Worm (Caenorhabditis elegans) whole organism, young adult: ENCODE measurements around the gene cnc-6.
A peak's percentile ranks its signal among the peaks of the same experiment; 100 is the strongest.

Experiments
- B0261.1 ChIP-seq: sonication (generic microtip); optimal IDR thresholded peaks from 2 replicates; lab custom pipeline; 2016; ENCODE audit warnings: mild to moderate bottlenecking, missing genetic modification characterization, moderate library complexity, missing compliant biosample characterization
- C17E4.6 ChIP-seq: fragments of 200-800 bp; sonication (Bioruptor generic); IDR thresholded peaks from 2 replicates; pipeline ENCODE4 v1.3.6; 2022; ENCODE audit warnings: missing genetic modification reagents, missing genetic modification characterization, missing compliant biosample characterization
- D2030.7 ChIP-seq: fragments of 200-800 bp; sonication (Bioruptor generic); IDR thresholded peaks from 2 replicates; pipeline ENCODE4 v1.3.6; 2022; ENCODE audit warnings: missing genetic modification reagents, missing genetic modification characterization, missing compliant biosample characterization
- F57C9.4 ChIP-seq: sonication (generic microtip); optimal IDR thresholded peaks from 2 replicates; lab custom pipeline; 2017; ENCODE audit warnings: mild to moderate bottlenecking, missing genetic modification characterization, missing compliant biosample characterization
- Y67H2A.10 ChIP-seq: fragments of 200-800 bp; sonication (Bioruptor generic); conservative IDR thresholded peaks from 2 replicates; pipeline ENCODE4 v1.3.6; 2022; ENCODE audit warnings: missing genetic modification reagents, missing genetic modification characterization, missing compliant biosample characterization
- Y95B8A.8 ChIP-seq: fragments of 200-800 bp; sonication (Bioruptor generic); IDR thresholded peaks from 2 replicates; pipeline ENCODE4 v1.3.6; 2022; ENCODE audit warnings: missing genetic modification reagents, missing genetic modification characterization, missing compliant biosample characterization
- athp-1 ChIP-seq: sonication (generic microtip); optimal IDR thresholded peaks from 2 replicates; lab custom pipeline; 2017; ENCODE audit warnings: mild to moderate bottlenecking, missing genetic modification characterization, missing compliant biosample characterization
- bed-2 ChIP-seq: fragments of 200-800 bp; sonication (Bioruptor generic); IDR thresholded peaks from 2 replicates; pipeline ENCODE4 v1.3.6; 2022; ENCODE audit warnings: missing genetic modification reagents, missing genetic modification characterization, missing compliant biosample characterization
- cebp-1 ChIP-seq, 2 experiments: fragments of 200-800 bp in 1 of 2; sonication (Bioruptor generic) in 1 of 2; sonication (generic microtip) in 1 of 2; IDR thresholded peaks in 1 of 2; optimal IDR thresholded peaks in 1 of 2; 2 replicates each; pipeline versions ENCODE4 v1.3.6 to Lab custom; 2017 to 2022; ENCODE audit warnings: missing compliant biosample characterization in 2 of 2, missing genetic modification characterization in 2 of 2, mild to moderate bottlenecking in 1 of 2, missing genetic modification reagents in 1 of 2, moderate library complexity in 1 of 2
- ceh-27 ChIP-seq: fragments of 200-800 bp; sonication (Bioruptor generic); optimal IDR thresholded peaks from 2 replicates; lab custom pipeline; 2018; ENCODE audit warnings: mild to moderate bottlenecking, missing genetic modification characterization, moderate library complexity, missing compliant biosample characterization
- ceh-58 ChIP-seq: fragments of 200-800 bp; sonication (Bioruptor generic); IDR thresholded peaks from 2 replicates; pipeline ENCODE4 v1.3.6; 2022; ENCODE audit warnings: missing genetic modification characterization, missing compliant biosample characterization
- chd-7 ChIP-seq: sonication (generic microtip); optimal IDR thresholded peaks from 2 replicates; lab custom pipeline; 2016; ENCODE audit warnings: mild to moderate bottlenecking, missing genetic modification characterization, moderate library complexity, missing compliant biosample characterization
- die-1 ChIP-seq: sonication (generic microtip); optimal IDR thresholded peaks from 2 replicates; lab custom pipeline; 2016; ENCODE audit warnings: missing genotype, mild to moderate bottlenecking, missing genetic modification characterization, missing compliant biosample characterization
- ets-4 ChIP-seq: fragments of 200-800 bp; sonication (Bioruptor generic); optimal IDR thresholded peaks from 2 replicates; lab custom pipeline; 2018; ENCODE audit warnings: mild to moderate bottlenecking, missing genetic modification characterization, missing compliant biosample characterization
- him-1 ChIP-seq: sonication (generic microtip); optimal IDR thresholded peaks from 2 replicates; lab custom pipeline; 2016; ENCODE audit warnings: missing genotype, missing genetic modification reagents, missing genetic modification characterization, missing compliant biosample characterization
- hlh-12 ChIP-seq: sonication (generic microtip); optimal IDR thresholded peaks from 2 replicates; lab custom pipeline; 2016; ENCODE audit warnings: missing genetic modification characterization, missing compliant biosample characterization
- hmg-1.2 ChIP-seq: fragments of 200-800 bp; sonication (Bioruptor generic); IDR thresholded peaks from 2 replicates; pipeline ENCODE4 v1.3.6; 2022; ENCODE audit warnings: missing genetic modification reagents, missing genetic modification characterization, missing compliant biosample characterization
- lin-26 ChIP-seq: fragments of 200-800 bp; sonication (Bioruptor generic); IDR thresholded peaks from 2 replicates; pipeline ENCODE4 v1.3.6; 2022; ENCODE audit warnings: missing genetic modification reagents, missing genetic modification characterization, missing compliant biosample characterization
- lin-54 ChIP-seq: fragments of 200-800 bp; sonication (Bioruptor generic); optimal IDR thresholded peaks from 2 replicates; lab custom pipeline; 2018; ENCODE audit warnings: mild to moderate bottlenecking, missing genetic modification characterization, missing compliant biosample characterization
- mcd-1 ChIP-seq: fragments of 200-800 bp; sonication (Bioruptor generic); IDR thresholded peaks from 2 replicates; pipeline ENCODE4 v1.3.6; 2022; ENCODE audit warnings: missing genetic modification reagents, missing genetic modification characterization, missing compliant biosample characterization
- nhr-120 ChIP-seq: fragments of 200-800 bp; sonication (Bioruptor generic); IDR thresholded peaks from 2 replicates; pipeline ENCODE4 v1.3.6; 2022; ENCODE audit warnings: missing genetic modification characterization, missing compliant biosample characterization
- nhr-90 ChIP-seq: sonication (generic microtip); optimal IDR thresholded peaks from 2 replicates; lab custom pipeline; 2016; ENCODE audit warnings: missing genotype, mild to moderate bottlenecking, missing genetic modification characterization, missing compliant biosample characterization
- pha-4 ChIP-seq: fragments of 150-350 bp; sonication (generic microtip); optimal IDR thresholded peaks from 2 replicates; lab custom pipeline; 2014; ENCODE audit warnings: missing biosample characterization, missing genetic modification reagents, missing genetic modification characterization
- rec-8 ChIP-seq, 2 experiments: sonication (generic microtip); optimal IDR thresholded peaks; 2 replicates each; lab custom pipeline; 2016; ENCODE audit warnings: mild to moderate bottlenecking in 2 of 2, missing genetic modification characterization in 2 of 2, missing genetic modification reagents in 2 of 2, missing genotype in 2 of 2, missing biosample characterization in 1 of 2, missing compliant biosample characterization in 1 of 2, moderate library complexity in 1 of 2
- rpc-1 ChIP-seq, 2 experiments: fragments of 150-350 bp in 1 of 2; sonication (generic microtip) in 1 of 2; optimal IDR thresholded peaks; 2 replicates each; lab custom pipeline; 2014 to 2018; ENCODE audit warnings: missing biosample characterization in 1 of 2, missing genetic modification characterization in 1 of 2, missing genetic modification reagents in 1 of 2, missing genotype in 1 of 2
- snpc-3.4 ChIP-seq: sonication (generic microtip); optimal IDR thresholded peaks from 2 replicates; lab custom pipeline; 2017; ENCODE audit warnings: missing genetic modification characterization, mild to moderate bottlenecking, missing compliant biosample characterization, antibody characterized with exemption, moderate library complexity, missing genotype, missing genetic modification reagents
- tbp1 ChIP-seq: fragments of 200-800 bp; sonication (Bioruptor generic); optimal IDR thresholded peaks from 2 replicates; lab custom pipeline; 2018; ENCODE audit warnings: mild to moderate bottlenecking, missing genetic modification characterization, missing compliant biosample characterization
- zfh-2 ChIP-seq: fragments of 200-800 bp; sonication (Bioruptor generic); conservative IDR thresholded peaks from 2 replicates; pipeline ENCODE4 v1.3.6; 2022; ENCODE audit warnings: missing genetic modification reagents, missing genetic modification characterization, missing compliant biosample characterization
- ztf-18 ChIP-seq: sonication (generic microtip); optimal IDR thresholded peaks from 2 replicates; lab custom pipeline; 2016; ENCODE audit warnings: missing genotype, mild to moderate bottlenecking, missing genetic modification characterization, missing compliant biosample characterization
- ztf-3 ChIP-seq: fragments of 200-800 bp; sonication (Bioruptor generic); optimal IDR thresholded peaks from 2 replicates; lab custom pipeline; 2018; ENCODE audit warnings: mild to moderate bottlenecking, missing genetic modification characterization, missing compliant biosample characterization

The cnc-6 gene

DNA sequence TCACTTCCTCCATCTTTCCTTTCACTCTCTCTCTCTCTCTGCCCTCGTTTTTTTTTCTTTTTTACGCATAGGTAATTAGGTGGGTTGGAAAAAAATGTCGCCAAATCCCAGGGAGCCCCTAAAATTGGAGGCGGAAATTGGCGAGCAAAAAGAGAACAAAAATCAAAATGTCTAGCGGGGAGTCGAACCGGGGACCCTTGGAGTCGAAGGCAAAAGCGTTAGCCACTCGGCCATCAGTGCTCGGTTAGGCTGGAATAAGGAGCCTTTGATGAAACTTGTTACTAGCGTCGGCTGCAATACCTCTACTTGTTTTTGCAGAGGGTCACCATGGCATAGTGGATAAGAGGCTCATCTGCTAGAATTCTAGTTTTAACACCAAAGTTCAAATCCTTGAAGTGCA lies 20.2 kb upstream of the cnc-6 start (continued):
- TF ChIP-seq hlh-12 (tag; lab: Kevin White, UChicago) = no peak
- TF ChIP-seq D2030.7 (GFP tag; lab: Robert Waterston, UW) = peak; percentile 30; the same call in 1 of the 2 replicates
- TF ChIP-seq lin-54 (GFP tag; lab: Kevin White, UChicago) = peak; percentile 17
- TF ChIP-seq hmg-1.2 = 0 out of 2 replicates have a peak, but pooled peaks have one; percentile 20
- peak; percentile 86 for TF ChIP-seq tbp1
- TF ChIP-seq, all 124 proteins: peak for 26

- no peak for TF ChIP-seq ceh-58
- TF ChIP-seq Y67H2A.10 (GFP tag; lab: Robert Waterston, UW) = no peak
- TF ChIP-seq mcd-1 = no peak
- peak; percentile 6 for TF ChIP-seq B0261.1 (tag; lab: Kevin White, UChicago)
- TF ChIP-seq nhr-120 (GFP tag; lab: Robert Waterston, UW) = no peak
- no peak for TF ChIP-seq ztf-3 (GFP tag; lab: Kevin White, UChicago)
- no peak for TF ChIP-seq bed-2 (GFP tag; lab: Robert Waterston, UW)
- TF ChIP-seq, all 124 proteins: peak for 1
Measured at ce11 chrIII:1743488-1744020, 19.8 kb upstream of the cnc-6 start.

- TF ChIP-seq B0261.1 (tag; lab: Kevin White, UChicago) = peak; percentile 71
- peak; percentile 72 for TF ChIP-seq rpc-1 (optimal IDR thresholded peaks at IDR 0.05; lab: Kevin White, UChicago)
- peak; percentile 90 for TF ChIP-seq rpc-1 (tag; optimal IDR thresholded peaks at IDR 0.05; lab: Kevin White, UChicago)
- TF ChIP-seq Y95B8A.8 = 0 out of 2 replicates have a peak, but pooled peaks have one; percentile 17
- no peak for TF ChIP-seq pha-4 (tag; lab: Kevin White, UChicago)
- TF ChIP-seq snpc-3.4 (tag; lab: Kevin White, UChicago) = peak; percentile 29
- TF ChIP-seq hlh-12 (tag; lab: Kevin White, UChicago) = no peak
- 0 out of 2 replicates have a peak, but pooled peaks have one; percentile 11 for TF ChIP-seq hmg-1.2
- no peak for TF ChIP-seq Y67H2A.10 (GFP tag; lab: Robert Waterston, UW)
- no peak for TF ChIP-seq cebp-1 (GFP tag; IDR thresholded peaks at IDR 0.05; lab: Robert Waterston, UW)
- TF ChIP-seq cebp-1 (tag; optimal IDR thresholded peaks at IDR 0.05; lab: Kevin White, UChicago) = peak; percentile 4
- peak; percentile 72 for TF ChIP-seq die-1 (tag; lab: Kevin White, UChicago)
- TF ChIP-seq ceh-27 (GFP tag; lab: Kevin White, UChicago) = no peak
- TF ChIP-seq chd-7 = peak; percentile 42
- TF ChIP-seq C17E4.6 (GFP tag; lab: Robert Waterston, UW) = no peak
- TF ChIP-seq him-1 (tag; lab: Kevin White, UChicago) = peak; percentile 31
- TF ChIP-seq lin-54 (GFP tag; lab: Kevin White, UChicago) = peak; percentile 28
- TF ChIP-seq tbp1 = peak; percentile 91
- TF ChIP-seq F57C9.4 (tag; lab: Kevin White, UChicago) = no peak
- peak; percentile 78 for TF ChIP-seq lin-26 (GFP tag; lab: Robert Waterston, UW)
- peak; percentile 20 for TF ChIP-seq athp-1 (tag; lab: Kevin White, UChicago)
- peak; percentile 17 for TF ChIP-seq rec-8 (tag; optimal IDR thresholded peaks at IDR 0.05; lab: Kevin White, UChicago)
- peak; percentile 52 for TF ChIP-seq ztf-18 (tag; lab: Kevin White, UChicago)
- TF ChIP-seq nhr-90 (tag; lab: Kevin White, UChicago) = peak; percentile 66
- TF ChIP-seq zfh-2 = no peak
Measured at ce11 chrIII:1744486-1744885, 18.8 kb upstream of the cnc-6 start.

DNA sequence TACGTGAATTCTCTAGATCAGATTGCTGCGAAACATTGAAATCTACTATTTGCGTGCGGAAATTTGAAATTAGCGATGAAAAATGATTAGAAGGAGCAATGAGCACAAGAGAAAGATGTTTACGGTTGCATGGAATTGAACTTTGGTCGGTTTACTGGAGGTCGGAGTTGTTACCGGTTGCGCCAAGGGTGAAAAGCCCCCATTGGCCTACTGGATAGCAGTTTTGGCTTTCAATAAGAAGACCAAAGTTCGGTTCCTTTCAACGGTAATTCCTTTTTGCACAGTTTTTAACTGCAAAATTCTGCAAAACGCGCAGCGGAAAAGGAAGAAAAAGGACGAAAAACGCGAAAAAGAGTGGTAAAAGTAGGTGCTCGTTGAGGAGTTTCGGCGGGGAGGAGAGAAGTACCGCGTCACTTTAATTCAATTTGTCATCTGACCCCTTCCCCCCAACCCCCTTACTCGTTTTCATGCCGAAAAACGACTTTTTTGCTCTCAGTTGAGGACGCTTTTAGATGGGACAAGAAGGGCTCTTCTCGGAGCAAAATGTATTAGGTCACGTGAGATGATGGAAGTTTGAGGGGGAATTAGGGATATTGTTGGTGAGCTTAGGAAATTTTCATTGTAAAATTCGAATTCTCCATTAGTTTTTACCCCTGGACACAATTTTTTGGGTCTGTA lies 17.7 kb upstream of the cnc-6 start:
- TF ChIP-seq ets-4 (GFP tag; lab: Kevin White, UChicago) (no peak), rpc-1 (optimal IDR thresholded peaks at IDR 0.05; lab: Kevin White, UChicago) (no peak), rpc-1 (tag; optimal IDR thresholded peaks at IDR 0.05; lab: Kevin White, UChicago) (peak; percentile 53), tbp1 (peak; percentile 58)
